Worm (Caenorhabditis elegans): ENCODE results near the gene F09F7.6.

F09F7.6 gene

DNA sequence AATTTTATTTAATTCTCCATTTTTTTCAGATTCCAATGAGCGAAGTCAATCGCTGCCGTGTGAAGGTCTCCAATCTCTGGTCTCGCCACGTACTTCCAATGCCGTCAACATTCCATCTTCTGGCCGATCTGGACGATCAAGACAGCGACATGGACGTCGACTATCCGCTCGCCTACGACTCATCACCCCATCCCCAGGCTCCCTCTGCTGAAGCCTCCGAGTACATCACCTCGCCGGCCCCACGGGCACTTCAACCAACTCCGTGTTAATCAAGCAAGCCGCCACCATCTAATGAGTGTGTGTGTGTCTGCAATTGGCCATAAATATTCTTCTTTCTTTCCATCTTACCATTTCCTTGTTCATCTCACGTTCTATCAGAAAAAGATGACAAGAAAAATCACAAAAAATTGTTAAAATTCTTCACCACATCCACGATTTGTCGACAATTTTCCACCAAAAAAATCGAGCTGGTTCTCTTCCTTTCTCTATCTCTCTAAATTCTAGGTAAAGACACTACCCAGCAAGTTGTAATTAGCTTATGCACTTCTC lies 46.4 kb downstream of the F09F7.6 start:
- TF ChIP-seq dve-1 (tag; optimal IDR thresholded peaks at IDR 0.05) (no peak), ceh-48 (tag; optimal IDR thresholded peaks at IDR 0.05) (no peak), hlh-8 (tag; optimal IDR thresholded peaks at IDR 0.05) (no peak), unc-86 (tag; optimal IDR thresholded peaks at IDR 0.05) (no peak), pros-1 (tag; optimal IDR thresholded peaks at IDR 0.05) (no peak), T23F11.4 (GFP tag; optimal IDR thresholded peaks at IDR 0.05) (no peak), ref-2 (tag; optimal IDR thresholded peaks at IDR 0.05) (no peak), lim-6 (tag; optimal IDR thresholded peaks at IDR 0.05) (no peak), ets-4 (tag; optimal IDR thresholded peaks at IDR 0.05) (no peak), sox-2 (GFP tag; IDR thresholded peaks at IDR 0.05) (no peak), pat-9 (tag; optimal IDR thresholded peaks at IDR 0.05) (no peak), ceh-34 (tag; optimal IDR thresholded peaks at IDR 0.05) (no peak), fkh-6 (tag; optimal IDR thresholded peaks at IDR 0.05) (no peak), che-1 (tag; optimal IDR thresholded peaks at IDR 0.05) (no peak), ceh-45 (GFP tag; IDR thresholded peaks at IDR 0.05) (no peak)

DNA sequence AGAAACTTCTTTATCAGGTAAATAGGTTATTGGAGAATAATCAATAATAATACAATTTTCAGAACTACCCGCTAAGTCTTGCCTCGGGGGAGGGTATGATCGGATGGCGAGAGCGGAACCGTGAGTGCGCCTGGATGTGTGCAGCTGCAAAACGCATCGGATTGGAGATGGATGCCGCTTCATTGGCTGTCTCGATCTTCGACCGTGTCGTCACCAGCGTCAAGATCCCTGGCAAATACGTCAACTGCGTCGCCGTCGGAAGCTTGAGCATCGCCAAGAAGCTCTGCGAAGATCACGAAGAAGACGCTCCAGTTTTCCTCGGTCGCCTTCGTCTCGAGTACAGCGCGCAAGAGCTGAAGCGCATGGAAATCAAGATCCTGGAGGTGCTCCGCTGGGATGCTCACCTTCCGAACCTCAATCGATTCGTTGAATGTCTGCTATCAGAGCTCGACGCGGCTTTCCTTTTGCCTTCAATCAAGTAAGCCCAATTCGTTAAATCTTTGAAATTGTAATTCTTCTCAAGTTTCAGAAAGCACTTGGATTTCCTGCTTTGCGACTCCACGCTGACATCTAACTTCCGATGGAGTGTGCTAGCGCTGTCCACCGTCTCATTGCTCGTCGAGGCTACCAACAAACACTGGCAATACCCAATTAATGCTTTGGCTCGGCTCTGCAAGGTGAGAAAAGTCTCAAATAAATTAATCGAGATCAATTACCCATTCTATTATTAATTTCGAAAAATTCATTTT lies 47.0 kb downstream of the F09F7.6 start:
- TF ChIP-seq hlh-8 (tag; optimal IDR thresholded peaks at IDR 0.05) = no peak
- no peak for TF ChIP-seq pax-1 (tag; optimal IDR thresholded peaks at IDR 0.05)
- TF ChIP-seq elt-4 (tag; optimal IDR thresholded peaks at IDR 0.05) = no peak
- TF ChIP-seq ceh-14 (tag; optimal IDR thresholded peaks at IDR 0.05) = no peak
- TF ChIP-seq madf-2 (tag; optimal IDR thresholded peaks at IDR 0.05) = no peak
- no peak for TF ChIP-seq ceh-45 (GFP tag; IDR thresholded peaks at IDR 0.05)
- no peak for TF ChIP-seq sox-4 (tag; optimal IDR thresholded peaks at IDR 0.05)
- TF ChIP-seq dmd-4 (tag; optimal IDR thresholded peaks at IDR 0.05; ENCODE audit: borderline replicate concordance) = no peak
- TF ChIP-seq ceh-22 (tag; optimal IDR thresholded peaks at IDR 0.05) = no peak
- no peak for TF ChIP-seq hlh-6 (tag; optimal IDR thresholded peaks at IDR 0.05)

DNA sequence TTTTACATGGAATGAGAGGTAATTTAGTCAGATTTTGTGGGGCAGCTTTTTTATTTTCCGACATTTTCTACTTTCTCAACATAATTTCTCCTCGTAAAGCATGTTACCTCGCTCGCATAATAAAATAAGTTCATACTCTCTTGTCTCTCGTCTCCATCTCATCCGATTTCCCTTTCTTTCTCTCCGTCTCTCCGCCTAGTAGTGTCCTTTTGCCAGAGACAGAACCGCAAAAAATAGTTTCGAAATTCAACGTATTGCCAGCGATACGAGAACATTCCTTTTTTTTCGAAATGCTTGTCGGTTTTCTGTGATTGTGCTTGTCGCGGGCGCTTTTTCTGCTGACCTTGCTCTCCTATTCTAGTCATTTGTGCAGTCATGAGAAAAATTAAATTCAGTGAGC lies 47.8 kb downstream of the F09F7.6 start:
- TF ChIP-seq unc-42 (tag; optimal IDR thresholded peaks at IDR 0.05) (peak; percentile 75), hlh-13 (GFP tag; optimal IDR thresholded peaks at IDR 0.05) (no peak), unc-55 (GFP tag; optimal IDR thresholded peaks at IDR 0.05) (peak; percentile 27), ets-4 (tag; optimal IDR thresholded peaks at IDR 0.05) (peak; percentile 37)

DNA sequence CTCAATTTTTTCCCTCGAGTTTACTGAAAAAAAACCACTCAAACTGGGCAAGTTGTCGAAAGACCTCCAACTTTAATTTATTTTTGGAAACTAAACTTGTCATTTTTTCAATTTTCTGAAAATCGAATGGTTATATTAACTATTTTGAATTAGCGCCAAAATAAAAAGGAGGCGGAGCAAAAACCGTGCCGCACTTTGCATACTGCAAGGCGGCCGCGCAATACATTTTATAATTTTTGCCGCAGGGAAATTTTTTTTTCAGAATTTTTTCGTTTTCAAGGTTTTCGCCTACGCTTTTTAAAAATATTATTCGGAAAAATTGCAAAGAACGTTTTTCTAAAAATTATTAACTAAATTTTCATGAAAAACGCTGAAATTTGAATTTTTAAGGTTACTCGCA lies 48.3 kb downstream of the F09F7.6 start:
- TF ChIP-seq ztf-16 (tag; optimal IDR thresholded peaks at IDR 0.05) (no peak), hlh-13 (GFP tag; optimal IDR thresholded peaks at IDR 0.05) (peak; percentile 6)

DNA sequence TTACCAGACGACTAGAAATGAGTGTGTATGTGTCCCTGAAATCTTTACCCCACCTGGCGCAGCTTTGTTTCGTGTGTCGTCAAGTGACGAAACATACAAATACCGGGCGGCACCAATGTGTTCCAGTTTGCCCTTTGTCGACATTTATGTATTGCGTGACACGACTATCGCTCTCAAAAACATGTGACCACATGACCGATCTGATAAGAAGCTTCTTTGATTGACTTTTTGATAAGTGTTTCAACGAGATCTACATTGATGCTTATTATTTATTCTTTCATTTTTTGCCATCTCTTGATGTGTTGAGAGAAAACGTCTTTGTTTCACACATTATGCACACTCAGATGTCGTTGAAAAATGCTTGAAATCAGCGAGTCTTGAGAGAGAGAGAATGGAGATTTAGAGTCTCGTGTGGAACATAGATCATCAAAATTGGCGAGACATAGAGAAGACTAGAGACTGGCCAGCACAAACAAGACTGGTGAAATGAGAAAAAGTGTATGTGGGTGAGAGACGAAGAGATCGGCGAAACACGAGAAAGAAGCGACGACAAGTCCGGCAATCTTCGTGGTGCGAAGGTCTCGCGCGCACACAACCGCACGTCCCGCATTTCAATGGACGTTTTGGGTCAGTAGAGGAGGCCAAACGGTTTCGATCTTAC lies 48.9 kb downstream of the F09F7.6 start:
- no peak for TF ChIP-seq K09A11.1 (tag; optimal IDR thresholded peaks at IDR 0.05; ENCODE audit: insufficient read depth)
- no peak for TF ChIP-seq fkh-6 (tag; optimal IDR thresholded peaks at IDR 0.05)
- no peak for TF ChIP-seq ttx-3 (tag; optimal IDR thresholded peaks at IDR 0.05)
- peak; percentile 67 for TF ChIP-seq ets-4 (tag; optimal IDR thresholded peaks at IDR 0.05)
- TF ChIP-seq pqm-1 (tag; optimal IDR thresholded peaks at IDR 0.05) = no peak
- TF ChIP-seq pros-1 (tag; optimal IDR thresholded peaks at IDR 0.05) = no peak
- TF ChIP-seq rnt-1 (tag; optimal IDR thresholded peaks at IDR 0.05) = no peak
- TF ChIP-seq ceh-30 (tag; optimal IDR thresholded peaks at IDR 0.05) = no peak
- TF ChIP-seq C08G9.2 (tag; optimal IDR thresholded peaks at IDR 0.05) = no peak
- TF ChIP-seq ceh-9 (tag; optimal IDR thresholded peaks at IDR 0.05) = no peak
- TF ChIP-seq dmd-4 (tag; optimal IDR thresholded peaks at IDR 0.05; ENCODE audit: borderline replicate concordance) = peak; percentile 12
- no peak for TF ChIP-seq T23F11.4 (GFP tag; optimal IDR thresholded peaks at IDR 0.05)
- TF ChIP-seq syd-9 (tag; optimal IDR thresholded peaks at IDR 0.05) = no peak
- no peak for TF ChIP-seq ceh-45 (GFP tag; IDR thresholded peaks at IDR 0.05)
- TF ChIP-seq ceh-2 (tag; optimal IDR thresholded peaks at IDR 0.05) = peak; percentile 10
- no peak for TF ChIP-seq lin-11 (tag; optimal IDR thresholded peaks at IDR 0.05)
- TF ChIP-seq ztf-16 (tag; optimal IDR thresholded peaks at IDR 0.05) = peak; percentile 4
- no peak for TF ChIP-seq fkh-10 (GFP tag; optimal IDR thresholded peaks at IDR 0.05)
- TF ChIP-seq elt-4 (tag; optimal IDR thresholded peaks at IDR 0.05) = no peak
- peak; percentile 12 for TF ChIP-seq F13H6.1 (tag; optimal IDR thresholded peaks at IDR 0.05)
- TF ChIP-seq C38D4.7 (GFP tag; optimal IDR thresholded peaks at IDR 0.05) = no peak
- no peak for TF ChIP-seq ref-2 (tag; optimal IDR thresholded peaks at IDR 0.05)
- peak; percentile 73 for TF ChIP-seq elt-2 (tag; optimal IDR thresholded peaks at IDR 0.05)
- TF ChIP-seq mec-3 (tag; optimal IDR thresholded peaks at IDR 0.05; ENCODE audit: borderline replicate concordance) = no peak
